Fruit fly (Drosophila melanogaster): ENCODE results near the gene CG14406.

Gene CG14406

DNA sequence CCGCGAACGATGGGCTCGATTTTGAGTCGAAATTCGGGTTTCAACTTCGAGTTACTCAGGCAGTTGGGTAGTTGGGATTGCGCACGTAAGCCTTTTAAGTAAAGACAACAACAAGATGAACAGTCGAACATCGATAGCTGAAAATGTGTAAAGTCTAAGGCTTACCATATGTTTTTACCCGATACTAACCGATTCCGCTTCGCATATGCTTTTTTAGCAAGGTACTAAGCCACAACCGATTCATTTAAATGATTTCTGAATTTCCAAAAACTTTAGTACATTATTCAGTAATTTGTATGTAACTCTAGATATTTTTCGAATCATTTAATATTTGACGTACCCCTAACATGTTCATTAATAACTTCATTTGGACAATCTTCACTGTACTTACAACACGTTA lies 13.1 kb downstream of the CG14406 start:
- TF ChIP-seq ttk (optimal IDR thresholded peaks at IDR 0.05) (no peak), Myc (optimal IDR thresholded peaks at IDR 0.05) (no peak)

DNA sequence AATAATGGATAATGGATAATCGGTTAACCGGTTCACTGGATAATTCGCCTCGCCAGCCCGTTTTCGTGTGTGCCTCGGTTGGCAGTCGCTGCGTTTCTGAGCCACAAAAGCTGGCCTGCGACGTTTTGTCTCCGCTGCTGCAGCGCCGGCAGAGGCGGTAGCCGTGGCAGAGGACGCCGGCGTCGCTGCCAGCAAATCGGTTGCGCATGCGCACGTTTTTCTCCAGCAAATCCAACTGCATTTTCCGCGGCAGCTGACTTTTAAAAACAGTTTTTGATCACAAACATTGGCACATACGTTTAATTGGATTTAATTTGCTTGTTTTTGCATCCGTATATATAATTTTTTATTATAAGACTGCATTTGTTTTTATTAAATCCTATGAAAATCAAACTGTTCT lies 13.9 kb downstream of the CG14406 start, which contains the start of gene CG9514:
Gene CG9514 (minus strand): TSS at position 101 of the 400 bp plus-strand sequence.
- TF ChIP-seq Myc (optimal IDR thresholded peaks at IDR 0.05) (no peak), h (optimal IDR thresholded peaks at IDR 0.05) (no peak), psq (optimal IDR thresholded peaks at IDR 0.05) (no peak), ttk (optimal IDR thresholded peaks at IDR 0.05) (no peak), insv (optimal IDR thresholded peaks at IDR 0.05) (no peak), Sin3A (optimal IDR thresholded peaks at IDR 0.05) (no peak)

DNA sequence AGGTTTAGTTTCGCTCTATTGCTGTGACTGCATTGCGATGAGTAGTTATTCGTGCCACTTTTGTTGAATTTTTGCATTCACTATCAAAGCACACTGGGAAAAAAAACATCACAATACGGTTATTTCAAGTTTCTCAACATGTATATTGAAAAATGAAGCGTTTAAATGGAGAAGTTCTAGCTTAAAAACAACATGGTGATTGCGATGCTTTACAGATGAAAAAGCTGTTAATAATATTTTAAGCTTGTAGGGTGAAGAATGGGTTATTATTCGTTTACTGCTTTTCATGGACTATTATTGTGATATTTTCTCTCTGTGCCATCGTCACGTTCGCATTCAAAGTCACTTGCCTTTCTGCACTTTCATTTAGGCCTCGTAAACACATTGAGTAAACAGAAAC lies 14.3 kb downstream of the CG14406 start:
- TF ChIP-seq Sin3A (optimal IDR thresholded peaks at IDR 0.05) (no peak), Myc (optimal IDR thresholded peaks at IDR 0.05) (no peak), psq (optimal IDR thresholded peaks at IDR 0.05) (no peak), h (optimal IDR thresholded peaks at IDR 0.05) (no peak), ttk (optimal IDR thresholded peaks at IDR 0.05) (no peak), insv (optimal IDR thresholded peaks at IDR 0.05) (no peak)

DNA sequence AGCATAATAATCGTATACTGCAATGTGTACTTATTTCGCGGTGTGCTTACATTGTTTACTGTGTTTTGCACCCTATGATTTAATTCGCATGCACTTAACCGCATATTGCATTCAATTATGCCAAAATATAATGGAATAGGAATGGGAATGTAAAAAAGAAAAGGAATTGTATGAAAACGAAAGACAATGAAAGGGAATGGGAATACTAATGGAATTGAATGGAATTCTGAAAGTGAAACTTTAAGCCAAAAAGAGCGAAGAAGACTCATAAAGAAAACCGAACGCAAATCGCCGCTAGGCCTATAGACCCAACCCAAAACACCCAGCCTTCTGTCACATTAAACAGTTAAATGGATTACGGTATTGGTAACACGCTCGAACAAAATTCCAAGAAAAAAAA lies 16.8 kb downstream of the CG14406 start:
- TF ChIP-seq ttk (optimal IDR thresholded peaks at IDR 0.05): no peak
- no peak for TF ChIP-seq Sin3A (optimal IDR thresholded peaks at IDR 0.05)
- TF ChIP-seq insv (optimal IDR thresholded peaks at IDR 0.05): no peak
- no peak for TF ChIP-seq Myc (optimal IDR thresholded peaks at IDR 0.05)
- TF ChIP-seq h (optimal IDR thresholded peaks at IDR 0.05): no peak
- no peak for TF ChIP-seq psq (optimal IDR thresholded peaks at IDR 0.05)

DNA sequence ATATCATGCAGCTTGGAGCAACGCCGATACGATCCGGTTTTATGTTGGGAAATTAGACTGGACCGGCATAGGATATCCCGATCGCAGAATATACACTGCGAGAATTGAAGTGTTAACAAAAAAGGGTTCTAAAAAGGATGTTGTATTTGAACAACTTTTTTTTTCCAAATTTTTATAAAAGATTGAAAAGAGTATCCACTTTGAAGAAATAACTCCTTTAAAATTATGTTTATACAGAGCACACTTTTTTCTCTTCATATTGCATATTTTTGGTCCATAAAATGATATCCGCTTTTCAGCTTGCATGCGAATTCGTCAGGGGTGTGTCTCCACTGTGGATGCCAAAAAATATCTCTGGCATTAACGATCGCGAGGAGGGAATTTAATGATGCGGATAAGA lies 18.3 kb downstream of the CG14406 start:
- TF ChIP-seq ttk (optimal IDR thresholded peaks at IDR 0.05): no peak

DNA sequence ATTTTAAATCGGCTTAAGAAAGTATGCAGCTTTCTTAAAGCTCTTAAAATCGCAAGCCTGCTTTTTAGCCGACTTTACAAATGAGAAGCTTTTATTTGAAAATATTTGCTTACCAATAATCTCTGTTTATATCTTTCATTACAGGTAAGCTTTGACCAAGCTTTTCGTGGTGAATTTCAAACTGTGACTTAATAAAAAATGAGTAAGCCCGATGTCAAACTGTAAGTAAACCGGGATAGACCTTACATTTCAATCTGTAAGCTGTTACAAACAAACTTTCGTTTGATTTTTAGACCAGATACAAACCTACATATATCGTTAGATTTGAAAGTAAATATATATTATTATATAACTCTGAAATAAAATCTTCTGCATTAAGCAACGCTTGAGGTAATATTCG lies 25.1 kb downstream of the CG14406 start:
- TF ChIP-seq Myc (optimal IDR thresholded peaks at IDR 0.05) (no peak), Sin3A (optimal IDR thresholded peaks at IDR 0.05) (no peak), ttk (optimal IDR thresholded peaks at IDR 0.05) (no peak), h (optimal IDR thresholded peaks at IDR 0.05) (no peak), psq (optimal IDR thresholded peaks at IDR 0.05) (no peak), insv (optimal IDR thresholded peaks at IDR 0.05) (no peak)

DNA sequence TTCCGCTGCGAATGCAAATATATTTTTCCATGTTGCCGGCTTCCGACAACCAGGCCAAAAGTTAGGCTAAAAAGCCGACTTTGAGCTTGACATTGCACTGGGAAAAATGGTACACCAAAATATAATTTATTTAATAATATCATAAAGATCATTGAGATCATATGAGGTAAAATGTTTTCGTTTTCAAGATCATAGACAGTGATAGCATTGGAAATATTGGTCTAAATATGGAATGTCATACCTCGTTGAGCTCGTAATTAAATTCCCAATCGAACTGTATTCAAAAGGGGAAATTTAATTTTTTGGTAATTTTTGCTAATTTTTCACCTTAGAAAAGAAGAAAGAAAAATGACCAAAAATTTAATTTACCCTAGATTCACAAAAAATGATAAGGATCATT lies 26.7 kb downstream of the CG14406 start:
- TF ChIP-seq insv (optimal IDR thresholded peaks at IDR 0.05) (no peak), psq (optimal IDR thresholded peaks at IDR 0.05) (no peak), Sin3A (optimal IDR thresholded peaks at IDR 0.05) (no peak), h (optimal IDR thresholded peaks at IDR 0.05) (no peak), ttk (optimal IDR thresholded peaks at IDR 0.05) (no peak), Myc (optimal IDR thresholded peaks at IDR 0.05) (no peak)

DNA sequence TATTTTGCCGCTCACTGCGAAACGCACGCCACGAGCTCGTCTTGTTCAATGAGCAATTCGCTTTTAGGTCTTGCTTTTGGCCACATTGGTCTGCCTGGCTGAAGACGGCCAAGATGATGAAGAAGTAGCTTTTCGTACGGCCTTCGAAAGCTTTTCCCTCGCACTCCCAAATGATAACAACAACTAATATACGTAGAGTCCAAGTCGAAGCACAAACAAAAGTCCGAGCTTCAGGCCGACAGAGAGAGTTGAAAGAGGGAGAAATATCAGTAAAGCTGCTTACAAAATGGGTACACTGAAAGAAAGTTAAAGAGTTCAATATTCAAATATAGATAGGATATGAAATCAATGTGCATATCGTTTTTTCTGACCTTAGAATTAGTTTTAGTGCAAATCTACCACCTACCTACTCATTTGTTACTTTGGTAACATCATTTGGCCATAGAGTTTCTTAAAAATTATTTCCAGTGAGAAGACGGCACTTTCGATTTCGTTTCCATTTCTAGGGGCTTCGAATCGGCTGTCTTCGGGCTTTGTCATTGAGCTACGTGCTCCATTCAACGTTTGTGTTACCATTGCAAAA lies 28.0 kb downstream of the CG14406 start, which contains the start of the genes CG45064 and CG45065:
Gene CG45064 (minus strand): TSS at position 51 of the 583 bp plus-strand sequence.
Gene CG45065 (minus strand): TSS at position 51 of the 583 bp plus-strand sequence.
- TF ChIP-seq insv (optimal IDR thresholded peaks at IDR 0.05) (no peak), ttk (optimal IDR thresholded peaks at IDR 0.05) (no peak), Sin3A (optimal IDR thresholded peaks at IDR 0.05) (no peak), psq (optimal IDR thresholded peaks at IDR 0.05) (no peak), Myc (optimal IDR thresholded peaks at IDR 0.05) (no peak), h (optimal IDR thresholded peaks at IDR 0.05) (no peak)

DNA sequence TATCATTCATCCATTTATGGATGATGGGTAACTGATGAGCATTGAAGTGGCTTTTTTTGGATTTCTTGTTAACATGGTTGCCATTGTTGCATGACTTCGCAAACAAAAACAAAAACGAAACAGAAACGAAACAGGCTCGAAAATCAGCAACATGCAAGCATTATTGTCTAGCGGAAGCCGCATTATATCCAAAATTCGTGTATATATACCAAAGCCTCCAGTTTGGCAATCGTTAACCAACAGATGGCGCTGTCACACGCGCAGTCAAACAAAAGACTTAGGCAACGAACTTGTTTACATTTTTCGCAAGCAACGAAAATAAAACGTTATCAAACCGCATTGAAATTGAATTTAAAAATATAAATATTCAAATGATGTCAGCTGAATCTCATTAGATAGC lies 31.7 kb downstream of the CG14406 start:
- TF ChIP-seq h (optimal IDR thresholded peaks at IDR 0.05) (no peak), ttk (optimal IDR thresholded peaks at IDR 0.05) (no peak), Sin3A (optimal IDR thresholded peaks at IDR 0.05) (no peak), psq (optimal IDR thresholded peaks at IDR 0.05) (no peak), Myc (optimal IDR thresholded peaks at IDR 0.05) (no peak), insv (optimal IDR thresholded peaks at IDR 0.05) (no peak)

DNA sequence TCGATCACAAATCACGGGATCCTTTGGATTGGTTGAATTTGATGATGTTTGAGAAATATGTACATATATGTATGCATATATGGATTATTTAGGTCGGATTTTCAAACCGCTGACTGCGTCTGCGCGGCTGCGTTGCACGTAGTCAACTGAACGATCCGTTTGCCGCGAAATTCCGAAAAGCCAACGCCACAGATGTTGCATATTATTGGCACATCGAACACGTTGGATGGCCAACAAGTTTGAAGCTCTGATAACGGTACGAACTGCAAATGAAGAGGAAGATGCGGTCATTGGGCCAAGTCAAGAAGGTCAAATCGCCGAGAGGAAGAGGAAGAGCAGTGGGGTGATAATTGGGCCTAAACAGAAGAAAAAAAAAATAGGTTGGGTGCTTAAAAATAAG lies 39.6 kb downstream of the CG14406 start, which contains the start of gene CG9518:
Gene CG9518 (minus strand): TSS at position 154 of the 400 bp plus-strand sequence.
- TF ChIP-seq Myc (optimal IDR thresholded peaks at IDR 0.05) (no peak), ttk (optimal IDR thresholded peaks at IDR 0.05) (no peak), insv (optimal IDR thresholded peaks at IDR 0.05) (no peak), h (optimal IDR thresholded peaks at IDR 0.05) (no peak), Sin3A (optimal IDR thresholded peaks at IDR 0.05) (no peak), psq (optimal IDR thresholded peaks at IDR 0.05) (no peak)

DNA sequence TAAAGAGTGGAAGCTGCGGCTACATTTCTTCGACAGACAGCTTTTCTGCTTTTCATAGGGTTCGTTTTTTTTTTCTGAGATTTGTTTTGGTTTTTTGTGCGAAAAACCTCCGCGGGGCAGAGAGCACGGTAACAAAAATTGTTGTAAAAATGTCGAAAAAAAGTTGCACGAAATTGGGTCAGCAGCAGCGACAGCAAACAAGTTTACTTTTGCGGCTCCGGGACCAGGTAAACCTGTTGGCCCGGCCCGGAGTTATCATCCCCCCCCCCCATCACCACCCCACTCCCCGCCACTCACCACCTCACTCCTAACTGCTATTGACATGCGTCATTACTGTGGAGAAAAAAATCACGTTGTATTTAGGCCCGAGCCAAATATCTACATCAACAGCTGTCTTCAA lies 42.2 kb downstream of the CG14406 start:
- TF ChIP-seq h (optimal IDR thresholded peaks at IDR 0.05) (no peak), insv (optimal IDR thresholded peaks at IDR 0.05) (no peak), psq (optimal IDR thresholded peaks at IDR 0.05) (no peak), Sin3A (optimal IDR thresholded peaks at IDR 0.05) (no peak), ttk (optimal IDR thresholded peaks at IDR 0.05) (no peak), Myc (optimal IDR thresholded peaks at IDR 0.05) (no peak)

DNA sequence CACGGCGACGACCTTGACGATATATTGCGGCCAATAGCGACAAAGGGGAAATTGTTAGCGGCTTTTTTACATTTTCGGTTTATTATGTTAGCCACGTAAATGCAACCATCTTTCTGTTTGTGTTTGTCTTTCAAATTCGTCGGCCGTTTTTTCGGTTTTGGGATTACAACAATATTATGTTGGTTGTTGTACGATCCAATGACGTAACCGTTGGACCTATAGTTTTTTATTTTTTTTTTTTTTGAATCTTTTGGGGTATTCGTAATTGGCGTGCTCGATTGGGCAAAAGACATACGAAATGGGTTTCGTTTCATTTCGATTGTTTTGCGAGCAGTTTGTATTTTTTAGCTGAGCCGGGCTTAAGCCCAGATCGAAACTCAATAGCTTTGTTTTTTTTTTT lies 43.7 kb downstream of the CG14406 start:
- TF ChIP-seq insv (optimal IDR thresholded peaks at IDR 0.05) (no peak), Sin3A (optimal IDR thresholded peaks at IDR 0.05) (no peak), psq (optimal IDR thresholded peaks at IDR 0.05) (no peak), ttk (optimal IDR thresholded peaks at IDR 0.05) (no peak), Myc (optimal IDR thresholded peaks at IDR 0.05) (no peak), h (optimal IDR thresholded peaks at IDR 0.05) (no peak)

DNA sequence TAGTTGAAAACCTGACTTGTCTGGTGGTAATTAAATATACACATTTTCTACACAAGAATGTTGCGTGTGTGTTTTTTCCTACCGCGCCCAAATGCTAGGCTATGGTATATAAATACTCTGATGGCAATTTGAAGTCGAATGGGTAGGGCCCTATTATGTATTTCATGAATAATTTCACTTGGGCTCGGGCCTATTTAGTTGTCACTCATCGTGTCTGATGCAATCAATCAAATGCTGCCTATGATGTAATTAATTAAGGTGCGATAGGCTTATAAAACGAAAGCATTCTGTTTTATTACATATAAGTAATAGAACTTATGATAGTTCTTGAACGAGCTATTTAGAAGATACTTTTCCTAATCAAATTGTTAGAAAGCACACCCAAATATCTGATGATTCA lies 48.2 kb downstream of the CG14406 start:
- TF ChIP-seq ttk (optimal IDR thresholded peaks at IDR 0.05) (no peak), insv (optimal IDR thresholded peaks at IDR 0.05) (no peak), Myc (optimal IDR thresholded peaks at IDR 0.05) (no peak), h (optimal IDR thresholded peaks at IDR 0.05) (no peak), psq (optimal IDR thresholded peaks at IDR 0.05) (no peak), Sin3A (optimal IDR thresholded peaks at IDR 0.05) (no peak)

All from Kc167 (cell line).